Worm (Caenorhabditis elegans) whole organism, L3 larva: ENCODE results near the gene ncx-10.

Source experiments
- nfya-1 ChIP-seq: sonication (generic microtip); optimal IDR thresholded peaks from 2 replicates; lab custom pipeline; 2017; ENCODE audit warnings: missing genetic modification characterization, mild to moderate bottlenecking, missing compliant biosample characterization, antibody characterized with exemption, moderate library complexity; ENCODE audit not compliant: insufficient read depth
- nhr-237 ChIP-seq: fragments of 150-350 bp; optimal IDR thresholded peaks from 2 replicates; lab custom pipeline; 2014; ENCODE audit warnings: missing biosample characterization, missing genetic modification characterization
- skn-1 ChIP-seq: fragments of 150-350 bp; optimal IDR thresholded peaks from 2 replicates; lab custom pipeline; 2014; ENCODE audit warnings: missing biosample characterization, missing genetic modification characterization
- snpc-4 ChIP-seq: fragments of 150-350 bp; optimal IDR thresholded peaks from 2 replicates; lab custom pipeline; 2014; ENCODE audit warnings: missing biosample characterization, missing genetic modification characterization
- unc-62 ChIP-seq: fragments of 150-350 bp; sonication (generic microtip); optimal IDR thresholded peaks from 4 replicates; lab custom pipeline; 2014; ENCODE audit warnings: missing biosample characterization, missing genetic modification reagents, missing genetic modification characterization

ce11 chrV:7952855-7953254, 20.0 kb upstream of the ncx-10 start, which contains the start of gene clec-216:
- TF ChIP-seq skn-1 (no peak), unc-62 (GFP tag; lab: Kevin White, UChicago) (no peak), snpc-4 (no peak), nhr-237 (no peak), nfya-1 (tag; lab: Kevin White, UChicago) (no peak)
